Fruit fly (Drosophila melanogaster): ENCODE measurements around the gene CG17105.

dm6 chr2L:10704425-10704824, 23.6 kb downstream of the CG17105 start:
- TF ChIP-seq CG8478 (optimal IDR thresholded peaks at IDR 0.05) (no peak), usp (GFP tag; optimal IDR thresholded peaks at IDR 0.05) (no peak), EcR (GFP tag; optimal IDR thresholded peaks at IDR 0.05) (no peak)
